Fruit fly (Drosophila melanogaster) whole organism, embryonic: Measurements from ENCODE around the gene Cpr67Fa1.

Source experiments
- CG10979 ChIP-seq: fragments of 200-800 bp; sonication (Bioruptor generic); optimal IDR thresholded peaks from 2 replicates; lab custom pipeline; 2018; ENCODE audit warnings: missing biosample characterization, mild to moderate bottlenecking, missing genetic modification characterization, moderate library complexity
- CG14860 ChIP-seq: fragments of 200-800 bp; sonication (Bioruptor generic); IDR thresholded peaks from 3 replicates; pipeline ENCODE4 v1.3.6; 2022; ENCODE audit warnings: missing biosample characterization, missing genetic modification characterization; ENCODE audit not compliant: partially characterized antibody
- CG18262 ChIP-seq: fragments of 200-800 bp; optimal IDR thresholded peaks from 3 replicates; lab custom pipeline; 2019; ENCODE audit warnings: missing biosample characterization, mild to moderate bottlenecking, missing genetic modification characterization, moderate library complexity
- CG4328 ChIP-seq: fragments of 200-800 bp; sonication (Bioruptor generic); optimal IDR thresholded peaks from 3 replicates; lab custom pipeline; 2017; ENCODE audit warnings: missing biosample characterization, missing genetic modification reagents, missing genetic modification characterization
- Dbx ChIP-seq: fragments of 200-800 bp; sonication (Bioruptor generic); IDR thresholded peaks from 3 replicates; pipeline ENCODE4 v1.3.6; 2022; ENCODE audit warnings: missing biosample characterization, missing genetic modification characterization
- Oli ChIP-seq: fragments of 200-800 bp; sonication (Bioruptor generic); optimal IDR thresholded peaks from 2 replicates; lab custom pipeline; 2018; ENCODE audit warnings: missing biosample characterization, mild to moderate bottlenecking, missing genetic modification characterization, moderate library complexity
- Six4 ChIP-seq: fragments of 200-800 bp; sonication (Bioruptor generic); optimal IDR thresholded peaks from 2 replicates; lab custom pipeline; 2016; ENCODE audit warnings: missing biosample characterization, missing genetic modification characterization
- Taf1 ChIP-seq: fragments of 200-800 bp; sonication (Bioruptor generic); IDR thresholded peaks from 2 replicates; pipeline ENCODE4 v1.3.6; 2022; ENCODE audit warnings: missing biosample characterization, missing genetic modification characterization
- ind ChIP-seq: fragments of 200-800 bp; sonication (Bioruptor generic); optimal IDR thresholded peaks from 3 replicates; lab custom pipeline; 2016; ENCODE audit warnings: missing biosample characterization, missing genetic modification characterization
- slbo ChIP-seq: fragments of 200-800 bp; sonication (Bioruptor generic); IDR thresholded peaks from 2 replicates; pipeline ENCODE4 v1.3.6; 2022; ENCODE audit warnings: missing biosample characterization, missing genetic modification characterization
- trh ChIP-seq: fragments of 200-800 bp; sonication (Bioruptor generic); optimal IDR thresholded peaks from 2 replicates; lab custom pipeline; 2016; ENCODE audit warnings: missing biosample characterization, missing genetic modification characterization

DNA sequence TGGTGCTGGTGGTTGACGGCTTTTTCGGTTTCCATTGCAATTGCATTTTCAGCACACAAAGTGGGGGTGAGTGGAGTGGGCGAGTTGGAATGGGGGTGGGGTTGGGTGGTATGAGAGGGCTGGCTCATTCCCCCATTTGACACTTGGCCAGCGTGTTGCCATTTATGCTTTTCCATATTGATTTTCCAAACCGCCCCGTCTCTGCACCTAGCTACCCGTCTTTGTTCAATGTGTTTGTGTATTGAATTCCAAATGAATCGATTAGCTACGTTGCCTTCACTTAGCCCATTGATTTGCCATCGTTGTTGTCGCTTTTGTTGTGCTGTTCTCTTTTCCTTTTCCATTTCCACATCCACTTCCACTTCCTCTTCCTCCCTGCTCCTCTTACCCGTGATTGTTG lies 46.1 kb upstream of the Cpr67Fa1 start:
- TF ChIP-seq CG10979 (tag; lab: Kevin White, UChicago) (no peak), Oli (tag; lab: Kevin White, UChicago) (no peak), Taf1 (GFP tag; lab: Robert Waterston, UW) (no peak), CG18262 (tag; lab: Kevin White, UChicago) (no peak), CG4328 (GFP tag; lab: Kevin White, UChicago) (no peak), Six4 (no peak), trh (GFP tag; lab: Kevin White, UChicago) (no peak), CG14860 (GFP tag; lab: Robert Waterston, UW) (no peak), ind (GFP tag; lab: Kevin White, UChicago) (no peak), Dbx (GFP tag; lab: Robert Waterston, UW) (no peak), slbo (GFP tag; lab: Robert Waterston, UW) (no peak)
